Worm (Caenorhabditis elegans) whole organism, young adult: Measurements from ENCODE around the gene lact-3.

Experiments
- nfyb-1 ChIP-seq: fragments of 200-800 bp; sonication (Bioruptor generic); IDR thresholded peaks from 2 replicates; pipeline ENCODE4 v1.3.6; 2022; ENCODE audit warnings: missing genetic modification reagents, missing genetic modification characterization, missing compliant biosample characterization
- pha-4 ChIP-seq: fragments of 150-350 bp; sonication (generic microtip); optimal IDR thresholded peaks from 2 replicates; lab custom pipeline; 2014; ENCODE audit warnings: missing biosample characterization, missing genetic modification reagents, missing genetic modification characterization
- sea-2 ChIP-seq: fragments of 200-800 bp; sonication (Bioruptor generic); IDR thresholded peaks from 2 replicates; pipeline ENCODE4 v1.3.6; 2022; ENCODE audit warnings: missing genetic modification characterization, missing compliant biosample characterization

- TF ChIP-seq nfyb-1 (GFP tag; lab: Robert Waterston, UW) (no peak), sea-2 (GFP tag; lab: Robert Waterston, UW) (no peak), pha-4 (tag; lab: Kevin White, UChicago) (no peak)
Measured at ce11 chrII:10680614-10681013, 23.1 kb upstream of the lact-3 start.
